Worm (Caenorhabditis elegans): Measurements from ENCODE around the gene Y57G11C.30.

Y57G11C.30 gene

DNA sequence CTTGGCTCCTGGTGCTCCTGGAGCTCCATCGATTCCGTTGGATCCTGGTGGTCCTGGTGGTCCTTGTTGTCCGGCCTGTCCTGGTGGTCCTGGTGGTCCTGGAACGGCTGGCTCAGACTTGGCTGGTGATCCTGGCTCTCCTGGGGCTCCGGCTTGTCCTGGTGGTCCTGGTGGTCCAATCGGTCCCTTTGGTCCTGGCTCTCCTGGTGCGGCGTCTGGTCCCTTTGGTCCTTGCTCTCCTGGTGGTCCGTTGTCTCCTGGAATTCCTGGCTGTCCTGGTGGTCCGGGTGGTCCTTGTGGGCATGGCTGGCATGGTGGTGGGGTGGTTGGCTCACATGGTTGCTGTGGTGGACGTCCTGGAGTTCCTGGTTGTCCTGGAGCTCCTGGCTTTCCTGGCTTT lies 47.2 kb downstream of the Y57G11C.30 start:
- TF ChIP-seq elt-2 (tag; optimal IDR thresholded peaks at IDR 0.05) (no peak), sox-4 (tag; optimal IDR thresholded peaks at IDR 0.05) (no peak), efl-1 (optimal IDR thresholded peaks at IDR 0.05) (no peak), efl-1 (GFP tag; optimal IDR thresholded peaks at IDR 0.05 in 1 of 2) (peak in 1 of 2 experiments; percentile 37), dsc-1 (tag; optimal IDR thresholded peaks at IDR 0.05) (no peak)

DNA sequence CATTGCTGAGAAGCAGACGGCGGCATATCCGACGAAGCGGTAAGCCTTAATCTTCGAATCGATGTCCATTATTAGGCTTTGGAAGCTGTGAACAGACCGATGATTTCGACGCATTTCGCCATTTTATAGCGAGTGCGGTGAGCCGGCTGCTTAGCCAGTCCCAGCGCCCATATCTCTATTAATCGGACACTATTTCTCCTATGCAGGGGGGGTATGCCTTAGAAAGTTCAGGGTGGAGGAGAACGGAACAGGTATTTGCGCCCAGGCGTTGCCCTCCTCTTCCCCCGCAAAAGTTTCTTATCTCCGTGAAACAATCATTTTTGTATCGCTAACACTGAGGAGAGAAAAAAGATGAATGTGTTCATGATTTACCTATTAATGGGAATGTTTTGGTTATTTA lies 48.0 kb downstream of the Y57G11C.30 start, which contains the start of gene dpy-4:
Gene dpy-4, minus strand, starts transcription at position 101 of the 400 bp plus-strand sequence.
- TF ChIP-seq F16B12.6 (tag; optimal IDR thresholded peaks at IDR 0.05): no peak
- TF ChIP-seq efl-1 (optimal IDR thresholded peaks at IDR 0.05): no peak
- TF ChIP-seq efl-1 (GFP tag; optimal IDR thresholded peaks at IDR 0.05 in 1 of 2): peak in 1 of 2 experiments; percentile 40
- no peak for TF ChIP-seq mep-1 (tag; optimal IDR thresholded peaks at IDR 0.05)
- TF ChIP-seq blmp-1 (tag; optimal IDR thresholded peaks at IDR 0.05): peak; percentile 25
- TF ChIP-seq ama-1 (optimal IDR thresholded peaks at IDR 0.05): peak; percentile 41

Data from whole organism, L1 larva.